Fruit fly (Drosophila melanogaster) whole organism, embryonic: Measurements from ENCODE around the gene Est-Q.

Experiments
- ATbp ChIP-seq: fragments of 200-800 bp; sonication (Bioruptor generic); optimal IDR thresholded peaks from 2 replicates; lab custom pipeline; 2017; ENCODE audit warnings: missing biosample characterization, mild to moderate bottlenecking, missing genetic modification characterization, missing genetic modification reagents
- Asciz ChIP-seq: fragments of 200-800 bp; sonication (Bioruptor generic); optimal IDR thresholded peaks from 2 replicates; lab custom pipeline; 2017; ENCODE audit warnings: missing biosample characterization, mild to moderate bottlenecking, missing genetic modification characterization, missing genetic modification reagents
- Bteb2 ChIP-seq: fragments of 200-800 bp; sonication (Bioruptor generic); optimal IDR thresholded peaks from 2 replicates; lab custom pipeline; 2016; ENCODE audit warnings: missing biosample characterization, missing genetic modification characterization
- C15 ChIP-seq: fragments of 200-800 bp; sonication (Bioruptor generic); IDR thresholded peaks from 3 replicates; pipeline ENCODE4 v1.3.6; 2022; ENCODE audit warnings: missing biosample characterization, missing genetic modification characterization
- CG11085 ChIP-seq: fragments of 200-800 bp; sonication (Bioruptor generic); IDR thresholded peaks from 2 replicates; pipeline ENCODE4 v1.3.6; 2022; ENCODE audit warnings: missing biosample characterization, missing genetic modification characterization
- CG13775 ChIP-seq: fragments of 200-800 bp; sonication (Bioruptor generic); optimal IDR thresholded peaks from 3 replicates; lab custom pipeline; 2017; ENCODE audit warnings: missing biosample characterization, mild to moderate bottlenecking, missing genetic modification characterization
- CG14014 ChIP-seq: fragments of 200-800 bp; sonication (Bioruptor generic); IDR thresholded peaks from 2 replicates; pipeline ENCODE4 v1.3.6; 2022; ENCODE audit warnings: missing biosample characterization, missing genetic modification characterization
- CG17186 ChIP-seq: fragments of 200-800 bp; sonication (Bioruptor generic); optimal IDR thresholded peaks from 3 replicates; lab custom pipeline; 2017; ENCODE audit warnings: missing biosample characterization, missing genetic modification reagents, missing genetic modification characterization
- CG18011 ChIP-seq: fragments of 200-800 bp; sonication (Bioruptor generic); optimal IDR thresholded peaks from 2 replicates; lab custom pipeline; 2017; ENCODE audit warnings: missing biosample characterization, missing genetic modification characterization, mild to moderate bottlenecking, moderate library complexity, missing genotype
- CG2116 ChIP-seq: fragments of 200-800 bp; sonication (Bioruptor generic); optimal IDR thresholded peaks from 3 replicates; lab custom pipeline; 2018; ENCODE audit warnings: missing biosample characterization, mild to moderate bottlenecking, missing genetic modification characterization
- CG2889 ChIP-seq: fragments of 200-800 bp; sonication (Bioruptor generic); IDR thresholded peaks from 3 replicates; pipeline ENCODE4 v1.3.6; 2022; ENCODE audit warnings: missing biosample characterization, missing genetic modification characterization
- CG33213 ChIP-seq: fragments of 200-800 bp; sonication (Bioruptor generic); optimal IDR thresholded peaks from 3 replicates; lab custom pipeline; 2016; ENCODE audit warnings: missing biosample characterization, missing genetic modification characterization
- CG3407 ChIP-seq: fragments of 200-800 bp; sonication (Bioruptor generic); optimal IDR thresholded peaks from 2 replicates; lab custom pipeline; 2018; ENCODE audit warnings: missing biosample characterization, mild to moderate bottlenecking, missing genetic modification characterization
- CG3847 ChIP-seq: fragments of 200-800 bp; sonication (Bioruptor generic); IDR thresholded peaks from 2 replicates; pipeline ENCODE4 v1.3.6; 2022; ENCODE audit warnings: missing biosample characterization, missing genetic modification characterization
- CG4328 ChIP-seq: fragments of 200-800 bp; sonication (Bioruptor generic); optimal IDR thresholded peaks from 3 replicates; lab custom pipeline; 2017; ENCODE audit warnings: missing biosample characterization, missing genetic modification reagents, missing genetic modification characterization
- CG4360 ChIP-seq: fragments of 200-800 bp; sonication (Bioruptor generic); IDR thresholded peaks from 2 replicates; pipeline ENCODE4 v1.3.6; 2022; ENCODE audit warnings: missing biosample characterization, missing genetic modification characterization
- CG5180 ChIP-seq: fragments of 200-800 bp; sonication (Bioruptor generic); optimal IDR thresholded peaks from 3 replicates; lab custom pipeline; 2017; ENCODE audit warnings: missing biosample characterization, missing genetic modification characterization, mild to moderate bottlenecking, moderate library complexity, missing genetic modification reagents
- CG8089 ChIP-seq: fragments of 200-800 bp; sonication (Bioruptor generic); optimal IDR thresholded peaks from 3 replicates; lab custom pipeline; 2016; ENCODE audit warnings: missing biosample characterization, missing genetic modification characterization
- CG8290 ChIP-seq, 3 experiments: fragments of 200-800 bp; sonication (Bioruptor generic); optimal IDR thresholded peaks; 2 replicates each; lab custom pipeline; 2016 to 2019; ENCODE audit warnings: missing biosample characterization in 3 of 3, missing genetic modification characterization in 3 of 3, mild to moderate bottlenecking in 2 of 3, moderate library complexity in 1 of 3
- CrebB ChIP-seq: fragments of 200-800 bp; sonication (Bioruptor generic); optimal IDR thresholded peaks from 3 replicates; lab custom pipeline; 2018; ENCODE audit warnings: missing biosample characterization, mild to moderate bottlenecking, missing genetic modification characterization
- Dbx ChIP-seq: fragments of 200-800 bp; sonication (Bioruptor generic); IDR thresholded peaks from 3 replicates; pipeline ENCODE4 v1.3.6; 2022; ENCODE audit warnings: missing biosample characterization, missing genetic modification characterization
- Deaf1 ChIP-seq: fragments of 200-800 bp; optimal IDR thresholded peaks from 3 replicates; lab custom pipeline; 2019; ENCODE audit warnings: missing biosample characterization, mild to moderate bottlenecking, missing genetic modification characterization, moderate library complexity
- Dek ChIP-seq: fragments of 200-800 bp; sonication (Bioruptor generic); optimal IDR thresholded peaks from 3 replicates; lab custom pipeline; 2019; ENCODE audit warnings: missing biosample characterization, mild to moderate bottlenecking, missing genetic modification characterization, moderate library complexity
- Dip3 ChIP-seq: fragments of 200-800 bp; sonication (Bioruptor generic); optimal IDR thresholded peaks from 3 replicates; lab custom pipeline; 2016; ENCODE audit warnings: missing biosample characterization, missing genetic modification characterization
- Doc2 ChIP-seq: fragments of 200-800 bp; sonication (Bioruptor generic); IDR thresholded peaks from 2 replicates; pipeline ENCODE4 v1.3.6; 2022; ENCODE audit warnings: missing biosample characterization, missing genetic modification characterization
- HLH4C ChIP-seq: fragments of 200-800 bp; sonication (Bioruptor generic); IDR thresholded peaks from 3 replicates; pipeline ENCODE4 v1.3.6; 2022; ENCODE audit warnings: missing biosample characterization, missing genetic modification characterization; ENCODE audit not compliant: partially characterized antibody
- HmgD ChIP-seq: fragments of 200-800 bp; sonication (Bioruptor generic); optimal IDR thresholded peaks from 3 replicates; lab custom pipeline; 2016; ENCODE audit warnings: missing biosample characterization, missing genetic modification characterization
- Poxn ChIP-seq: fragments of 200-800 bp; sonication (Bioruptor generic); IDR thresholded peaks from 2 replicates; pipeline ENCODE4 v1.3.6; 2022; ENCODE audit warnings: missing biosample characterization, missing genetic modification characterization
- Ptx1 ChIP-seq: fragments of 200-800 bp; sonication (Bioruptor generic); IDR thresholded peaks from 2 replicates; pipeline ENCODE4 v1.3.6; 2022; ENCODE audit warnings: missing biosample characterization, missing genetic modification characterization
- Side ChIP-seq: fragments of 200-800 bp; sonication (Bioruptor generic); optimal IDR thresholded peaks from 2 replicates; lab custom pipeline; 2016; ENCODE audit warnings: missing biosample characterization, missing genetic modification characterization
- Sox100B ChIP-seq: fragments of 200-800 bp; sonication (Bioruptor generic); optimal IDR thresholded peaks from 3 replicates; lab custom pipeline; 2018; ENCODE audit warnings: missing biosample characterization, mild to moderate bottlenecking, missing genetic modification characterization
- TFAM ChIP-seq: fragments of 200-800 bp; sonication (Bioruptor generic); optimal IDR thresholded peaks from 2 replicates; lab custom pipeline; 2017; ENCODE audit warnings: missing biosample characterization, missing genetic modification characterization, inconsistent platforms
- ato ChIP-seq: fragments of 200-800 bp; sonication (Bioruptor generic); IDR thresholded peaks from 2 replicates; pipeline ENCODE4 v1.3.6; 2022; ENCODE audit warnings: missing biosample characterization, missing genetic modification characterization; ENCODE audit not compliant: partially characterized antibody
- az2 ChIP-seq: fragments of 200-800 bp; sonication (Bioruptor generic); optimal IDR thresholded peaks from 3 replicates; lab custom pipeline; 2016; ENCODE audit warnings: missing biosample characterization, missing genetic modification characterization
- bcd ChIP-seq: fragments of 200-800 bp; sonication (Bioruptor generic); optimal IDR thresholded peaks from 2 replicates; lab custom pipeline; 2017; ENCODE audit warnings: missing biosample characterization, mild to moderate bottlenecking, missing genetic modification characterization
- btn ChIP-seq: fragments of 200-800 bp; sonication (Bioruptor generic); optimal IDR thresholded peaks from 2 replicates; lab custom pipeline; 2016; ENCODE audit warnings: missing biosample characterization, missing genetic modification characterization
- dmrt11E ChIP-seq: fragments of 200-800 bp; sonication (Bioruptor generic); optimal IDR thresholded peaks from 3 replicates; lab custom pipeline; 2018; ENCODE audit warnings: missing biosample characterization, mild to moderate bottlenecking, missing genetic modification characterization, moderate library complexity
- ewg ChIP-seq: fragments of 200-800 bp; sonication (Bioruptor generic); optimal IDR thresholded peaks from 3 replicates; lab custom pipeline; 2017; ENCODE audit warnings: mild to moderate bottlenecking, missing biosample characterization, missing genetic modification reagents, missing genetic modification characterization
- gce ChIP-seq: fragments of 200-800 bp; sonication (Bioruptor generic); IDR thresholded peaks from 3 replicates; pipeline ENCODE4 v1.3.6; 2022; ENCODE audit warnings: missing biosample characterization, missing genetic modification characterization
- hb ChIP-seq: fragments of 200-800 bp; sonication (Bioruptor generic); IDR thresholded peaks from 3 replicates; pipeline ENCODE4 v1.3.6; 2022; ENCODE audit warnings: missing biosample characterization, missing genetic modification characterization; ENCODE audit not compliant: partially characterized antibody
- hth ChIP-seq: fragments of >200 bp; optimal IDR thresholded peaks from 2 replicates; lab custom pipeline; 2017; ENCODE audit warnings: inconsistent platforms
- mld ChIP-seq: fragments of 200-800 bp; sonication (Bioruptor generic); IDR thresholded peaks from 3 replicates; pipeline ENCODE4 v1.3.6; 2022; ENCODE audit warnings: missing biosample characterization, missing genetic modification characterization; ENCODE audit not compliant: partially characterized antibody
- odd ChIP-seq: fragments of 200-800 bp; sonication (Bioruptor generic); optimal IDR thresholded peaks from 2 replicates; lab custom pipeline; 2017; ENCODE audit warnings: missing biosample characterization, mild to moderate bottlenecking, missing genetic modification characterization
- rib ChIP-seq: fragments of 200-800 bp; sonication (Bioruptor generic); IDR thresholded peaks from 2 replicates; pipeline ENCODE4 v1.3.6; 2022; ENCODE audit warnings: missing biosample characterization, missing genetic modification characterization
- row ChIP-seq: fragments of 200-800 bp; sonication (Bioruptor generic); IDR thresholded peaks from 3 replicates; pipeline ENCODE4 v1.3.6; 2022; ENCODE audit warnings: missing biosample characterization, missing genetic modification characterization
- salm ChIP-seq: fragments of 200-800 bp; sonication (Bioruptor generic); optimal IDR thresholded peaks from 2 replicates; lab custom pipeline; 2018; ENCODE audit warnings: missing biosample characterization, mild to moderate bottlenecking, missing genetic modification characterization
- slbo ChIP-seq: fragments of 200-800 bp; sonication (Bioruptor generic); IDR thresholded peaks from 2 replicates; pipeline ENCODE4 v1.3.6; 2022; ENCODE audit warnings: missing biosample characterization, missing genetic modification characterization
- sna ChIP-seq: fragments of 200-800 bp; sonication (Bioruptor generic); IDR thresholded peaks from 2 replicates; pipeline ENCODE4 v1.3.6; 2022; ENCODE audit warnings: missing biosample characterization, missing genetic modification characterization; ENCODE audit not compliant: partially characterized antibody
- stc ChIP-seq: fragments of 200-800 bp; sonication (Bioruptor generic); IDR thresholded peaks from 2 replicates; pipeline ENCODE4 v1.3.6; 2022; ENCODE audit warnings: missing biosample characterization, missing genetic modification characterization
- tio ChIP-seq: fragments of 200-800 bp; sonication (Bioruptor generic); optimal IDR thresholded peaks from 2 replicates; lab custom pipeline; 2017; ENCODE audit warnings: missing biosample characterization, missing genetic modification characterization, inconsistent platforms
- zf30C ChIP-seq: fragments of 200-800 bp; sonication (Bioruptor generic); optimal IDR thresholded peaks from 3 replicates; lab custom pipeline; 2018; ENCODE audit warnings: missing biosample characterization, mild to moderate bottlenecking, missing genetic modification characterization

The Est-Q gene

DNA sequence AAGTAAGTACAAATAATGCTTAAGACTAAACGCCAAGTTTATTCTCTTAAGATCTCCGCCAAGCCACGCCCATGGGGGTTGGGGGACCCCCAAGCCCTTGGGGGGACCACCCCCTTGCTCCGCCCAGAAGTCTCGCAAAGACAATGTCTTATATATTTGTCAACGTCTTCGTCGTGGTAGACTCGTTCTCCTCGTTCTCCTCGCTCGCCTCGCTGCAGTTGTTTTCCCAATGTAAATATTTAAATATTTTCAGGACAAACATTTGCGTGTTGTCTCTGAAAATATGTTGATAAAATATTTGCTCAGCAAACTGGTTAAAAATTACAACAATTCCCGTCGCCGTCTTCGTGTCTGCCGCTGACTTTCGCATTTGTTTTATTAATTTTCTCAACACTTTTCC, 37.0 kb upstream of the Est-Q start (continued):
- TF ChIP-seq CG17186 (GFP tag; lab: Kevin White, UChicago) (peak; percentile 63), CG8089 (peak; percentile 50), Dek (tag; lab: Kevin White, UChicago) (no peak), HmgD (GFP tag; lab: Kevin White, UChicago) (no peak), CG5180 (GFP tag; lab: Kevin White, UChicago) (peak; percentile 27), Deaf1 (tag; lab: Kevin White, UChicago) (no peak), bcd (GFP tag; lab: Kevin White, UChicago) (peak; percentile 59), Side (peak; percentile 16), hth (lab: Kevin White, UChicago) (no peak), hb (GFP tag; lab: Robert Waterston, UW) (no peak), Dip3 (GFP tag; lab: Kevin White, UChicago) (no peak), ato (GFP tag; lab: Robert Waterston, UW) (no peak), az2 (peak; percentile 23), CG18011 (no peak), CG14014 (GFP tag; lab: Robert Waterston, UW) (no peak), Sox100B (GFP tag; lab: Kevin White, UChicago) (peak; percentile 66), Dbx (GFP tag; lab: Robert Waterston, UW) (no peak), Bteb2 (GFP tag; lab: Kevin White, UChicago) (no peak), stc (GFP tag; lab: Robert Waterston, UW) (no peak; the same call in 1 of the 2 replicates), CG3407 (GFP tag; lab: Kevin White, UChicago) (peak; percentile 90), Ptx1 (GFP tag; lab: Robert Waterston, UW) (no peak), slbo (GFP tag; lab: Robert Waterston, UW) (no peak), CG4328 (GFP tag; lab: Kevin White, UChicago) (no peak), ATbp (GFP tag; lab: Kevin White, UChicago) (peak; percentile 80), CG13775 (peak; percentile 43), CG11085 (GFP tag; lab: Robert Waterston, UW) (no peak), CG33213 (GFP tag; lab: Kevin White, UChicago) (peak; percentile 55), ewg (peak; percentile 46), CrebB (tag; lab: Kevin White, UChicago) (peak; percentile 51), TFAM (GFP tag; lab: Kevin White, UChicago) (peak; percentile 75), row (GFP tag; lab: Robert Waterston, UW) (no peak), CG2116 (GFP tag; lab: Kevin White, UChicago) (peak; percentile 51), C15 (no peak), CG2889 (GFP tag; lab: Robert Waterston, UW) (no peak), Doc2 (GFP tag; lab: Robert Waterston, UW) (no peak), rib (GFP tag; lab: Robert Waterston, UW) (no peak), CG4360 (GFP tag; lab: Robert Waterston, UW) (peak; percentile 71), salm (tag; lab: Kevin White, UChicago) (peak; percentile 75), CG3847 (GFP tag; lab: Robert Waterston, UW) (no peak), zf30C (no peak), Asciz (GFP tag; lab: Kevin White, UChicago) (peak; percentile 83), dmrt11E (tag; lab: Kevin White, UChicago) (peak; percentile 97), odd (peak; percentile 56), btn (GFP tag; lab: Kevin White, UChicago) (peak; percentile 53), gce (GFP tag; lab: Robert Waterston, UW) (peak; percentile 61; the same call in 2 of the 3 replicates), Poxn (GFP tag; lab: Robert Waterston, UW) (no peak), mld (GFP tag; lab: Robert Waterston, UW) (no peak), tio (GFP tag; lab: Kevin White, UChicago) (no peak), HLH4C (GFP tag; lab: Robert Waterston, UW) (no peak), CG8290 (GFP tag; optimal IDR thresholded peaks at IDR 0.05; lab: Kevin White, UChicago) (peak; percentile 15), CG8290 (tag; optimal IDR thresholded peaks at IDR 0.05; lab: Kevin White, UChicago) (peak in 1 of 2 experiments; percentile 77), sna (no peak)
